Worm (Caenorhabditis elegans) whole organism, young adult: ENCODE measurements around the gene C23H4.8.

Source experiments
- F49E8.2 ChIP-seq: sonication (generic microtip); optimal IDR thresholded peaks from 3 replicates; lab custom pipeline; 2017; ENCODE audit warnings: missing genetic modification characterization, mild to moderate bottlenecking, missing compliant biosample characterization, antibody characterized with exemption, moderate library complexity; ENCODE audit not compliant: insufficient read depth
- lin-35 ChIP-seq, 3 experiments: fragments of 150-350 bp in 2 of 3; sonication (generic microtip) in 1 of 3; optimal IDR thresholded peaks; 2 replicates each; lab custom pipeline; 2014 to 2018; ENCODE audit warnings: missing biosample characterization in 3 of 3, missing genetic modification characterization in 3 of 3, missing genetic modification reagents in 3 of 3
- lsy-27 ChIP-seq: sonication (generic microtip); optimal IDR thresholded peaks from 2 replicates; lab custom pipeline; 2017; ENCODE audit warnings: missing genetic modification characterization, mild to moderate bottlenecking, missing compliant biosample characterization, antibody characterized with exemption, missing genotype, borderline replicate concordance; ENCODE audit not compliant: insufficient read depth
- mel-28 ChIP-seq: sonication (generic microtip); optimal IDR thresholded peaks from 2 replicates; lab custom pipeline; 2016; ENCODE audit warnings: borderline replicate concordance, mild to moderate bottlenecking, missing genetic modification characterization, missing compliant biosample characterization
- pha-4 ChIP-seq: fragments of 150-350 bp; sonication (generic microtip); optimal IDR thresholded peaks from 2 replicates; lab custom pipeline; 2014; ENCODE audit warnings: missing biosample characterization, missing genetic modification reagents, missing genetic modification characterization
- rec-8 ChIP-seq, 2 experiments: sonication (generic microtip); optimal IDR thresholded peaks; 2 replicates each; lab custom pipeline; 2016; ENCODE audit warnings: mild to moderate bottlenecking in 2 of 2, missing genetic modification characterization in 2 of 2, missing genetic modification reagents in 2 of 2, missing genotype in 2 of 2, missing biosample characterization in 1 of 2, missing compliant biosample characterization in 1 of 2, moderate library complexity in 1 of 2
- xnd-1 ChIP-seq: sonication (generic microtip); optimal IDR thresholded peaks from 2 replicates; lab custom pipeline; 2016; ENCODE audit warnings: missing genotype, missing genetic modification reagents, missing genetic modification characterization, missing compliant biosample characterization

DNA sequence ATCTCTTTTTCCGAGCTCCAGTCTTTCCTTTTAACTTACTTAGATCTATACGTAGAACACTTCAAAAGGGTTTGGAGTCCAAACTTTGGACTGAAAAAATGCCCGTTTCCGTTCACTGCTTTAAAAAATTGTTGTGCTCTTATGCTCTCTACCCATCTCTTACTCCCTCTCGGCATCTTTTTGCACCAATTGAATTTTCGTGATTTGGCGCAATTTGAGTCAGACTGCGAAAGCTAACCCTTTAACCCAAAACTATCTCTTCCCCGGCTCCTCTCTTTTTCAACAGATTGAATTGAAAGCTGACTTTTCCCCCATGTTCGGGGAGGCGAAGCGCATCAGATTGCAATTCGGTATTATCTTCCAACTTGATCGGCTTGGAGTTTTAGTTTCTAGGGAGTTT lies 35.1 kb downstream of the C23H4.8 start:
- TF ChIP-seq rec-8 (tag; optimal IDR thresholded peaks at IDR 0.05; lab: Kevin White, UChicago) (no peak), xnd-1 (no peak), mel-28 (tag; lab: Kevin White, UChicago) (no peak), lsy-27 (tag; lab: Kevin White, UChicago) (no peak), F49E8.2 (tag; lab: Kevin White, UChicago) (no peak), lin-35 (GFP tag; optimal IDR thresholded peaks at IDR 0.05; lab: Kevin White, UChicago) (no peak), pha-4 (tag; lab: Kevin White, UChicago) (no peak)
